Fruit fly (Drosophila melanogaster): ENCODE data around the gene Oat.

Gene Oat

dm6 chr3L:19694156-19694643, 44.5 kb upstream of the Oat start (continued):
- TF ChIP-seq CG1602 (GFP tag; optimal IDR thresholded peaks at IDR 0.05) (no peak), D (optimal IDR thresholded peaks at IDR 0.05) (no peak), D (GFP tag; optimal IDR thresholded peaks at IDR 0.05) (no peak), CG2116 (GFP tag; optimal IDR thresholded peaks at IDR 0.05) (no peak), CG10274 (GFP tag; optimal IDR thresholded peaks at IDR 0.05) (no peak), ERR (GFP tag; optimal IDR thresholded peaks at IDR 0.05) (no peak), lola (GFP tag; optimal IDR thresholded peaks at IDR 0.05) (peak in 1 of 3 experiments; percentile 16), CG7786 (GFP tag; optimal IDR thresholded peaks at IDR 0.05) (no peak), peb (GFP tag; IDR thresholded peaks at IDR 0.05) (no peak), CG16813 (GFP tag; IDR thresholded peaks at IDR 0.05; ENCODE audit: partially characterized antibody) (no peak), CG17912 (GFP tag; optimal IDR thresholded peaks at IDR 0.05) (no peak), Ets65A (GFP tag) (no peak), CG31441 (GFP tag; IDR thresholded peaks at IDR 0.05) (peak; percentile 33; the same call in 1 of the 2 replicates), wdn (GFP tag; IDR thresholded peaks at IDR 0.05) (no peak), CG7372 (GFP tag; IDR thresholded peaks at IDR 0.05) (no peak), Lhr (GFP tag; optimal IDR thresholded peaks at IDR 0.05) (no peak), gem (tag; optimal IDR thresholded peaks at IDR 0.05) (no peak), CG18764 (GFP tag; optimal IDR thresholded peaks at IDR 0.05) (no peak), Meics (GFP tag; optimal IDR thresholded peaks at IDR 0.05) (no peak), CG4707 (GFP tag; optimal IDR thresholded peaks at IDR 0.05) (peak; percentile 8), ato (GFP tag; IDR thresholded peaks at IDR 0.05; ENCODE audit: partially characterized antibody) (no peak), MBD-R2 (GFP tag; IDR thresholded peaks at IDR 0.05) (no peak), CG2129 (GFP tag; IDR thresholded peaks at IDR 0.05; ENCODE audit: partially characterized antibody) (no peak), maf-S (GFP tag; optimal IDR thresholded peaks at IDR 0.05) (no peak), grn (GFP tag; optimal IDR thresholded peaks at IDR 0.05) (peak; percentile 82), CG12299 (tag; optimal IDR thresholded peaks at IDR 0.05) (no peak), CG2712 (tag; optimal IDR thresholded peaks at IDR 0.05) (peak; percentile 21), CG43689 (GFP tag; IDR thresholded peaks at IDR 0.05) (no peak), Gug (GFP tag; IDR thresholded peaks at IDR 0.05) (no peak), btn (GFP tag; optimal IDR thresholded peaks at IDR 0.05) (no peak), Hmr (GFP tag; optimal IDR thresholded peaks at IDR 0.05) (no peak), wek (GFP tag; optimal IDR thresholded peaks at IDR 0.05) (peak; percentile 5), CG10654 (GFP tag; optimal IDR thresholded peaks at IDR 0.05) (no peak), Asciz (GFP tag; optimal IDR thresholded peaks at IDR 0.05) (no peak), CG10979 (tag; optimal IDR thresholded peaks at IDR 0.05) (no peak), CG14014 (GFP tag; IDR thresholded peaks at IDR 0.05) (no peak), Awh (GFP tag; IDR thresholded peaks at IDR 0.05) (0 out of 2 replicates have a peak, but pooled peaks have one; percentile 33), CG6654 (GFP tag; optimal IDR thresholded peaks at IDR 0.05) (no peak), Side (GFP tag; optimal IDR thresholded peaks at IDR 0.05) (no peak), wor (GFP tag; IDR thresholded peaks at IDR 0.05) (no peak), NfI (GFP tag; optimal IDR thresholded peaks at IDR 0.05) (no peak), CG34422 (GFP tag; IDR thresholded peaks at IDR 0.05) (no peak), Fer2 (tag; optimal IDR thresholded peaks at IDR 0.05) (no peak), CG11456 (GFP tag; IDR thresholded peaks at IDR 0.05) (no peak), ab (GFP tag; optimal IDR thresholded peaks at IDR 0.05) (no peak), CG13894 (tag; optimal IDR thresholded peaks at IDR 0.05) (peak; percentile 85), gfzf (GFP tag; optimal IDR thresholded peaks at IDR 0.05) (no peak), Rfx (GFP tag; IDR thresholded peaks at IDR 0.05) (0 out of 2 replicates have a peak, but pooled peaks have one; percentile 21), CG8765 (GFP tag; IDR thresholded peaks at IDR 0.05) (0 out of 2 replicates have a peak, but pooled peaks have one; percentile 16), CG11504 (tag; optimal IDR thresholded peaks at IDR 0.05) (no peak), D19A (tag; optimal IDR thresholded peaks at IDR 0.05) (peak; percentile 45), h (optimal IDR thresholded peaks at IDR 0.05) (no peak)

All from whole organism, embryonic.